Worm (Caenorhabditis elegans): Measurements from ENCODE around the gene F07C6.2.

F07C6.2 gene

DNA sequence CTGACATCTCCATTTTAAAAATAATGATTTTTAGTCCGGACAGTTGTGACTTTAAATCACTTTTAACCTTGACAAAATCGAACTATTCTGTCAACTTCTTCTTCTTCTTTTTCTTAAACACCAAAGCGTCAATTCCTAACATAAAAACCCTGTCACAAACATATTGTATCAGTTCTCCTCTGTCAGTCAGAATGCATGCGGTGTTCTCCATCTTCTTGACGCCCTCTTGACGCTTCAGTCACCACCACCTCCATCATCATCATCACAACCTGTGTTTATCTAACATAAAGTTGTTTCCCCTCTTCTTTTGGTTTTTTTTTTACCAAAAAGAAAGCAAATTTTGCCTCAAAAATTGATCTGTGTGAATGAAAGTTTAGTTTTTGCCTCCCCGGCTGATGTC, 44.4 kb downstream of the F07C6.2 start:
- TF ChIP-seq B0310.2 (tag; optimal IDR thresholded peaks at IDR 0.05), result no peak
- no peak for TF ChIP-seq ama-1 (optimal IDR thresholded peaks at IDR 0.05)
- TF ChIP-seq hnd-1 (tag; optimal IDR thresholded peaks at IDR 0.05), result no peak
- no peak for TF ChIP-seq sea-1 (GFP tag; conservative IDR thresholded peaks at IDR 0.05)
- no peak for TF ChIP-seq pes-1 (GFP tag; IDR thresholded peaks at IDR 0.05)
- no peak for TF ChIP-seq aly-1 (tag; optimal IDR thresholded peaks at IDR 0.05)
- no peak for TF ChIP-seq flt-1 (GFP tag; IDR thresholded peaks at IDR 0.05)
- no peak for TF ChIP-seq ceh-13 (GFP tag; optimal IDR thresholded peaks at IDR 0.05)
- TF ChIP-seq hmbx-1 (tag; optimal IDR thresholded peaks at IDR 0.05), result no peak
- TF ChIP-seq tbx-11 (GFP tag; IDR thresholded peaks at IDR 0.05), result no peak
- no peak for TF ChIP-seq ets-7 (tag; optimal IDR thresholded peaks at IDR 0.05)
- no peak for TF ChIP-seq hmg-4 (GFP tag; optimal IDR thresholded peaks at IDR 0.05)

DNA sequence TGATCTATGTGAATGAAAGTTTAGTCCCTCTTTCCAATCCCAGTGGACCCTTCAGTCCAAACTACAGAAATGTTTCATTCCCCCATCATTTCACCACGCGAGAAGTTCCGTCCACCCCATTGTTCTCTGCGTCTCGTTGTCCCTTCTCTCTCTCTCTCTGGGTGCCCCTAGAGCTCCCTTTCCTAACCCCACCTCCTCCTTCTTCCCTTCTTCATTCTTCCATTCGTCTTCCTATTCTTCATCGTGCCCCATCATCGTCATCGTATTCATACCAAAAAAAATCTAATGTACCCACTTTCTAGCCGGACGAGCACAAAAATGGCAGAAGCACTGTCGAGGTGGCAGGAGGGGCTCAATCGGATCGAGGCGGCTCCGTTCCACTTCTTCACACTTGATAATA, 45.2 kb downstream of the F07C6.2 start, which contains the start of gene M02B1.3:
Gene M02B1.3 (plus strand): TSS at position 301 of the 400 bp plus-strand sequence.
- TF ChIP-seq pes-1 (GFP tag; IDR thresholded peaks at IDR 0.05) (no peak), aly-1 (tag; optimal IDR thresholded peaks at IDR 0.05) (no peak), scrt-1 (GFP tag; IDR thresholded peaks at IDR 0.05) (no peak), flt-1 (GFP tag; IDR thresholded peaks at IDR 0.05) (no peak), tra-4 (tag; optimal IDR thresholded peaks at IDR 0.05) (no peak), hnd-1 (tag; optimal IDR thresholded peaks at IDR 0.05) (no peak)

DNA sequence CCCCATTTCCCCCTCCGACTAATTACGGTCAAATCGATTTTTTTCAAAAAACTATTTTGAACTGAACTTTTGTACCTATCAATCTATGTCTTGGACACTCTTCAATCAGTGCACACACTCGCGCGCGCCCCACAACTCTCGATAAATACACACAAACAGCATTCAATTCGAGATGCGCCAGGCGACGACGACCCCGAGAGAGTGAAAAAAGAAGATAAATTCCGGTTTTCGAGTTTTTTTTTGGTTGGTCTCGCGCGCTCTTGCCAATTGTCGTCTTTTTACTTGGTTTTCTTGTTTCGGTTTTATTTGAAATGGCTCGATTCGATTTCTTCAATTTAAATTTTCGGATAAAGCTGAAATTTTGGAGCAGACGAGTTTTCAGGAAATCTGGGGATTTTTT, 49.4 kb downstream of the F07C6.2 start:
- TF ChIP-seq hmbx-1 (tag; optimal IDR thresholded peaks at IDR 0.05) (no peak), tbx-11 (GFP tag; IDR thresholded peaks at IDR 0.05) (no peak), hnd-1 (tag; optimal IDR thresholded peaks at IDR 0.05) (no peak), sea-1 (GFP tag; conservative IDR thresholded peaks at IDR 0.05) (no peak), ama-1 (optimal IDR thresholded peaks at IDR 0.05) (no peak), aly-1 (tag; optimal IDR thresholded peaks at IDR 0.05) (no peak), scrt-1 (GFP tag; IDR thresholded peaks at IDR 0.05) (no peak), tra-4 (tag; optimal IDR thresholded peaks at IDR 0.05) (no peak), ets-7 (tag; optimal IDR thresholded peaks at IDR 0.05) (no peak), hmg-4 (GFP tag; optimal IDR thresholded peaks at IDR 0.05) (no peak), tbx-37 (GFP tag; conservative IDR thresholded peaks at IDR 0.05) (no peak), ceh-13 (GFP tag; optimal IDR thresholded peaks at IDR 0.05) (no peak), B0310.2 (tag; optimal IDR thresholded peaks at IDR 0.05) (no peak), flt-1 (GFP tag; IDR thresholded peaks at IDR 0.05) (no peak), pes-1 (GFP tag; IDR thresholded peaks at IDR 0.05) (no peak)

DNA sequence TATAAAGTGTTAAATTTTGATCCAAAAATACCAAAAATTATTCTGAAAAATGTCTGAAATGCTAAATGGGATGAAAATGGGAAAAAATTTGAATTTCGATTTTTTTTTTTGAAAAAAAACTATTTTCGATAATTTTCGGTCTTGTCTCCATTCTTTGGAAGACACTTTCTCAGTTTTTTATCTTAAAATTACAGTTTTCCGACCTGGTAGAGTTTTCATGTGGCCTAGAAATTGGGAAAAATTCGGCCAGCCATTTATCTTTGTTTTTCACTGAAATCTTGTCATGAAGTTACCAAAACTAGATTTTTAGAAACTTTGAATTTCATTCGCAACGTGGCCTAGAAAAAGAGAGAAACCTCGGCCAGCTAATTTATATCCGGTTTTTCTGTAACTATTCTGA, 49.9 kb downstream of the F07C6.2 start:
- no peak for TF ChIP-seq ama-1 (optimal IDR thresholded peaks at IDR 0.05)
- no peak for TF ChIP-seq flt-1 (GFP tag; IDR thresholded peaks at IDR 0.05)
- TF ChIP-seq ets-7 (tag; optimal IDR thresholded peaks at IDR 0.05), result no peak
- no peak for TF ChIP-seq aly-1 (tag; optimal IDR thresholded peaks at IDR 0.05)
- TF ChIP-seq hnd-1 (tag; optimal IDR thresholded peaks at IDR 0.05), result no peak
- TF ChIP-seq hmbx-1 (tag; optimal IDR thresholded peaks at IDR 0.05), result no peak
- TF ChIP-seq F13C5.2 (tag; optimal IDR thresholded peaks at IDR 0.05), result no peak
